Worm (Caenorhabditis elegans) whole organism, L4 larva: ENCODE measurements around the gene best-1.

Source experiments
- F37D6.2 ChIP-seq: sonication (generic microtip); optimal IDR thresholded peaks from 2 replicates; lab custom pipeline; 2016; ENCODE audit warnings: mild to moderate bottlenecking, missing genetic modification characterization, missing compliant biosample characterization
- mdl-1 ChIP-seq, 2 experiments: fragments of 150-350 bp in 1 of 2; sonication (generic microtip) in 1 of 2; optimal IDR thresholded peaks; 2 replicates each; lab custom pipeline; 2014 to 2017; ENCODE audit warnings: missing biosample characterization in 2 of 2, missing genetic modification characterization in 2 of 2

DNA sequence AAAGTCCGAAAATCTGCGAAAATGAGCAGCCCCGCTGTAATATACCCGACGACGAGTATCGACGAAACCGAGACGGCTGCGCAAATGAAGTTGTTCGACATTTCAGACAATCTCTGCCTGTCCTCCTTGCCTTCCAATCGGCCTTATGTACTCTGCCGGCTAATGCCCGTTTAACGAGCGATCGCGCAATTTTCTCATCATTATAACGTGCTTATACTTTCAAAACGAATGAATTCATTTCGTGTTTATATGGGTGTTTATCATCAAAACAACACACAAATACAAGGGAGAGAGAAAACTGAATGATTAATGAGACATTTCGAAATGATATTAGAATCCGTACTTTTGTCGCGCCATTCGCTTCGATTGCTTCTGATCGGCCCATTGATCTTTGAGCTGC lies 18.6 kb downstream of the best-1 start, which contains the start of gene col-132:
- TF ChIP-seq mdl-1 (tag; optimal IDR thresholded peaks at IDR 0.05; lab: Kevin White, UChicago): no peak
- no peak for TF ChIP-seq F37D6.2
